Fruit fly (Drosophila melanogaster) whole organism, embryonic: Measurements from ENCODE around the gene Nf-YC.

ENCODE experiments used
- Antp ChIP-seq: fragments of 200-800 bp; sonication (Bioruptor generic); optimal IDR thresholded peaks from 3 replicates; lab custom pipeline; 2016; ENCODE audit warnings: missing biosample characterization, missing genetic modification characterization
- Atf-2 ChIP-seq: fragments of 200-800 bp; sonication (Bioruptor generic); optimal IDR thresholded peaks from 2 replicates; lab custom pipeline; 2016; ENCODE audit warnings: missing biosample characterization, missing genetic modification characterization
- Atf3 ChIP-seq: fragments of 200-800 bp; sonication (Bioruptor generic); optimal IDR thresholded peaks from 3 replicates; lab custom pipeline; 2016; ENCODE audit warnings: missing biosample characterization, missing genetic modification characterization
- B-H1 ChIP-seq: fragments of 200-800 bp; sonication (Bioruptor generic); IDR thresholded peaks from 3 replicates; pipeline ENCODE4 v1.3.6; 2022; ENCODE audit warnings: missing biosample characterization, missing genetic modification characterization
- BtbVII ChIP-seq: fragments of 200-800 bp; sonication (Bioruptor generic); optimal IDR thresholded peaks from 3 replicates; lab custom pipeline; 2017; ENCODE audit warnings: missing biosample characterization, mild to moderate bottlenecking, missing genetic modification characterization
- CG10979 ChIP-seq: fragments of 200-800 bp; sonication (Bioruptor generic); optimal IDR thresholded peaks from 2 replicates; lab custom pipeline; 2018; ENCODE audit warnings: missing biosample characterization, mild to moderate bottlenecking, missing genetic modification characterization, moderate library complexity
- CG11695 ChIP-seq: fragments of 200-800 bp; sonication (Bioruptor generic); IDR thresholded peaks from 3 replicates; pipeline ENCODE4 v1.3.6; 2022; ENCODE audit warnings: missing biosample characterization, missing genetic modification characterization
- CG12769 ChIP-seq: fragments of 200-800 bp; sonication (Bioruptor generic); optimal IDR thresholded peaks from 2 replicates; lab custom pipeline; 2019; ENCODE audit warnings: missing biosample characterization, mild to moderate bottlenecking, missing genetic modification characterization, moderate library complexity
- CG13287 ChIP-seq: fragments of 200-800 bp; sonication (Bioruptor generic); IDR thresholded peaks from 2 replicates; pipeline ENCODE4 v1.3.6; 2022; ENCODE audit warnings: missing biosample characterization, missing genetic modification characterization; ENCODE audit not compliant: partially characterized antibody
- CG15601 ChIP-seq: fragments of 200-800 bp; sonication (Bioruptor generic); optimal IDR thresholded peaks from 3 replicates; lab custom pipeline; 2019; ENCODE audit warnings: missing biosample characterization, mild to moderate bottlenecking, missing genetic modification characterization, moderate library complexity
- CG1602 ChIP-seq: fragments of 200-800 bp; sonication (Bioruptor generic); optimal IDR thresholded peaks from 3 replicates; lab custom pipeline; 2016; ENCODE audit warnings: missing biosample characterization, missing genetic modification characterization
- CG18476 ChIP-seq: fragments of 200-800 bp; sonication (Bioruptor generic); optimal IDR thresholded peaks from 2 replicates; lab custom pipeline; 2016; ENCODE audit warnings: missing biosample characterization, mild to moderate bottlenecking, missing genetic modification characterization
- CG3065 ChIP-seq: fragments of 200-800 bp; sonication (Bioruptor generic); optimal IDR thresholded peaks from 2 replicates; lab custom pipeline; 2016; ENCODE audit warnings: missing biosample characterization, missing genetic modification characterization
- CG31441 ChIP-seq: fragments of 200-800 bp; sonication (Bioruptor generic); IDR thresholded peaks from 2 replicates; pipeline ENCODE4 v1.3.6; 2022; ENCODE audit warnings: missing biosample characterization, missing genetic modification characterization
- CG4404 ChIP-seq: fragments of 200-800 bp; sonication (Bioruptor generic); IDR thresholded peaks from 2 replicates; pipeline ENCODE4 v1.3.6; 2022; ENCODE audit warnings: missing biosample characterization, missing genetic modification characterization
- CG4730 ChIP-seq: fragments of 200-800 bp; sonication (Bioruptor generic); IDR thresholded peaks from 2 replicates; pipeline ENCODE4 v1.3.6; 2022; ENCODE audit warnings: missing biosample characterization, missing genetic modification characterization
- CG4854 ChIP-seq: fragments of 200-800 bp; sonication (Bioruptor generic); optimal IDR thresholded peaks from 2 replicates; lab custom pipeline; 2016; ENCODE audit warnings: missing biosample characterization, missing genetic modification characterization, inconsistent platforms
- CG5953 ChIP-seq: fragments of 200-800 bp; sonication (Bioruptor generic); IDR thresholded peaks from 2 replicates; pipeline ENCODE4 v1.3.6; 2022; ENCODE audit warnings: missing biosample characterization, missing genetic modification characterization
- CG7271 ChIP-seq: fragments of 200-800 bp; sonication (Bioruptor generic); optimal IDR thresholded peaks from 2 replicates; lab custom pipeline; 2018; ENCODE audit warnings: missing biosample characterization, mild to moderate bottlenecking, missing genetic modification characterization, moderate library complexity
- CG7786 ChIP-seq: fragments of 200-800 bp; sonication (Bioruptor generic); optimal IDR thresholded peaks from 2 replicates; lab custom pipeline; 2016; ENCODE audit warnings: missing biosample characterization, missing genetic modification characterization
- CG8388 ChIP-seq: fragments of 200-800 bp; sonication (Bioruptor generic); optimal IDR thresholded peaks from 2 replicates; lab custom pipeline; 2019; ENCODE audit warnings: missing biosample characterization, mild to moderate bottlenecking, missing genetic modification characterization, moderate library complexity
- CoRest ChIP-seq: fragments of 200-800 bp; sonication (Bioruptor generic); optimal IDR thresholded peaks from 3 replicates; lab custom pipeline; 2018; ENCODE audit warnings: missing biosample characterization, mild to moderate bottlenecking, missing genetic modification characterization, moderate library complexity
- D19B ChIP-seq: fragments of 200-800 bp; sonication (Bioruptor generic); optimal IDR thresholded peaks from 2 replicates; lab custom pipeline; 2017; ENCODE audit warnings: missing biosample characterization, mild to moderate bottlenecking, missing genetic modification characterization
- Dip2 ChIP-seq: fragments of 200-800 bp; sonication (Bioruptor generic); IDR thresholded peaks from 2 replicates; pipeline ENCODE4 v1.3.6; 2022; ENCODE audit warnings: missing biosample characterization, missing genetic modification characterization
- ERR ChIP-seq: fragments of 200-800 bp; sonication (Bioruptor generic); optimal IDR thresholded peaks from 2 replicates; lab custom pipeline; 2016; ENCODE audit warnings: missing biosample characterization, missing genetic modification characterization
- Gug ChIP-seq: fragments of 200-800 bp; sonication (Bioruptor generic); IDR thresholded peaks from 4 replicates; pipeline ENCODE4 v1.3.6; 2022; ENCODE audit warnings: missing biosample characterization, missing genetic modification characterization
- HHEX ChIP-seq: fragments of 200-800 bp; sonication (Bioruptor generic); optimal IDR thresholded peaks from 3 replicates; lab custom pipeline; 2017; ENCODE audit warnings: missing biosample characterization, mild to moderate bottlenecking, missing genetic modification characterization, missing genetic modification reagents
- HLHmδ ChIP-seq: fragments of 200-800 bp; sonication (Bioruptor generic); optimal IDR thresholded peaks from 2 replicates; lab custom pipeline; 2018; ENCODE audit warnings: missing biosample characterization, mild to moderate bottlenecking, missing genetic modification characterization, moderate library complexity
- Hr78 ChIP-seq, 2 experiments: fragments of 200-800 bp in 1 of 2; fragments of >200 bp in 1 of 2; sonication (Bioruptor generic) in 1 of 2; optimal IDR thresholded peaks; 2 replicates each; lab custom pipeline; 2017 to 2019; ENCODE audit warnings: missing biosample characterization in 2 of 2, missing genetic modification characterization in 2 of 2, mild to moderate bottlenecking in 1 of 2, moderate library complexity in 1 of 2
- Sry-β ChIP-seq: fragments of 200-800 bp; sonication (Bioruptor generic); optimal IDR thresholded peaks from 2 replicates; lab custom pipeline; 2018; ENCODE audit warnings: missing biosample characterization, mild to moderate bottlenecking, missing genetic modification characterization, moderate library complexity
- Stat92E ChIP-seq, 3 experiments: fragments of >200 bp in 2 of 3; fragments of 200-800 bp in 1 of 3; sonication (Bioruptor generic) in 1 of 3; optimal IDR thresholded peaks; 2 replicates each; lab custom pipeline; 2017 to 2019; ENCODE audit warnings: missing biosample characterization in 3 of 3, missing genetic modification characterization in 3 of 3, mild to moderate bottlenecking in 1 of 3, moderate library complexity in 1 of 3
- amos ChIP-seq: fragments of 200-800 bp; sonication (Bioruptor generic); IDR thresholded peaks from 2 replicates; pipeline ENCODE4 v1.3.6; 2022; ENCODE audit warnings: missing biosample characterization, missing genetic modification characterization; ENCODE audit not compliant: partially characterized antibody
- chinmo ChIP-seq: fragments of 200-800 bp; sonication (Bioruptor generic); IDR thresholded peaks from 4 replicates; pipeline ENCODE4 v1.3.6; 2022; ENCODE audit warnings: missing biosample characterization, missing genetic modification characterization; ENCODE audit not compliant: partially characterized antibody
- crc ChIP-seq: fragments of 200-800 bp; sonication (Bioruptor generic); optimal IDR thresholded peaks from 2 replicates; lab custom pipeline; 2016; ENCODE audit warnings: missing biosample characterization, missing genetic modification characterization
- crol ChIP-seq: fragments of 200-800 bp; sonication (Bioruptor generic); IDR thresholded peaks from 2 replicates; pipeline ENCODE4 v1.3.6; 2022; ENCODE audit warnings: missing biosample characterization, missing genetic modification characterization
- crp ChIP-seq, 2 experiments: fragments of 200-800 bp; sonication (Bioruptor generic); optimal IDR thresholded peaks; 2 replicates in 1 of 2; 3 replicates in 1 of 2; lab custom pipeline; 2017; ENCODE audit warnings: missing biosample characterization in 2 of 2, missing genetic modification characterization in 2 of 2, mild to moderate bottlenecking in 1 of 2, moderate library complexity in 1 of 2
- dimm ChIP-seq: fragments of 200-800 bp; sonication (Bioruptor generic); IDR thresholded peaks from 2 replicates; pipeline ENCODE4 v1.3.6; 2022; ENCODE audit warnings: missing biosample characterization, missing genetic modification characterization
- esg ChIP-seq: fragments of 200-800 bp; sonication (Bioruptor generic); conservative IDR thresholded peaks from 2 replicates; pipeline ENCODE4 v1.3.6; 2022; ENCODE audit warnings: missing biosample characterization, missing genetic modification characterization
- fd64A ChIP-seq: fragments of 200-800 bp; sonication (Bioruptor generic); optimal IDR thresholded peaks from 3 replicates; lab custom pipeline; 2018; ENCODE audit warnings: missing biosample characterization, mild to moderate bottlenecking, missing genetic modification characterization
- jumu ChIP-seq: fragments of 200-800 bp; sonication (Bioruptor generic); optimal IDR thresholded peaks from 3 replicates; lab custom pipeline; 2016; ENCODE audit warnings: missing biosample characterization, missing genetic modification characterization
- nerfin-1 ChIP-seq: fragments of 200-800 bp; sonication (Bioruptor generic); optimal IDR thresholded peaks from 3 replicates; lab custom pipeline; 2019; ENCODE audit warnings: missing biosample characterization, mild to moderate bottlenecking, missing genetic modification characterization, moderate library complexity
- nmo ChIP-seq: fragments of 200-800 bp; sonication (Bioruptor generic); optimal IDR thresholded peaks from 2 replicates; lab custom pipeline; 2018; ENCODE audit warnings: missing biosample characterization, mild to moderate bottlenecking, missing genetic modification characterization, moderate library complexity
- pnt ChIP-seq: fragments of 200-800 bp; sonication (Bioruptor generic); optimal IDR thresholded peaks from 3 replicates; lab custom pipeline; 2016; ENCODE audit warnings: missing biosample characterization, missing genetic modification characterization
- sd ChIP-seq: fragments of 200-800 bp; sonication (Bioruptor generic); optimal IDR thresholded peaks from 3 replicates; lab custom pipeline; 2018; ENCODE audit warnings: missing biosample characterization, mild to moderate bottlenecking, missing genetic modification characterization, moderate library complexity
- tio ChIP-seq: fragments of 200-800 bp; sonication (Bioruptor generic); optimal IDR thresholded peaks from 2 replicates; lab custom pipeline; 2017; ENCODE audit warnings: missing biosample characterization, missing genetic modification characterization, inconsistent platforms
- twi ChIP-seq: fragments of 200-800 bp; optimal IDR thresholded peaks from 2 replicates; lab custom pipeline; 2019; ENCODE audit warnings: missing biosample characterization, mild to moderate bottlenecking, missing genetic modification characterization, moderate library complexity
- vvl ChIP-seq: fragments of 200-800 bp; sonication (Bioruptor generic); IDR thresholded peaks from 2 replicates; pipeline ENCODE4 v1.3.6; 2022; ENCODE audit warnings: missing biosample characterization, missing genetic modification characterization

Gene Nf-YC

DNA sequence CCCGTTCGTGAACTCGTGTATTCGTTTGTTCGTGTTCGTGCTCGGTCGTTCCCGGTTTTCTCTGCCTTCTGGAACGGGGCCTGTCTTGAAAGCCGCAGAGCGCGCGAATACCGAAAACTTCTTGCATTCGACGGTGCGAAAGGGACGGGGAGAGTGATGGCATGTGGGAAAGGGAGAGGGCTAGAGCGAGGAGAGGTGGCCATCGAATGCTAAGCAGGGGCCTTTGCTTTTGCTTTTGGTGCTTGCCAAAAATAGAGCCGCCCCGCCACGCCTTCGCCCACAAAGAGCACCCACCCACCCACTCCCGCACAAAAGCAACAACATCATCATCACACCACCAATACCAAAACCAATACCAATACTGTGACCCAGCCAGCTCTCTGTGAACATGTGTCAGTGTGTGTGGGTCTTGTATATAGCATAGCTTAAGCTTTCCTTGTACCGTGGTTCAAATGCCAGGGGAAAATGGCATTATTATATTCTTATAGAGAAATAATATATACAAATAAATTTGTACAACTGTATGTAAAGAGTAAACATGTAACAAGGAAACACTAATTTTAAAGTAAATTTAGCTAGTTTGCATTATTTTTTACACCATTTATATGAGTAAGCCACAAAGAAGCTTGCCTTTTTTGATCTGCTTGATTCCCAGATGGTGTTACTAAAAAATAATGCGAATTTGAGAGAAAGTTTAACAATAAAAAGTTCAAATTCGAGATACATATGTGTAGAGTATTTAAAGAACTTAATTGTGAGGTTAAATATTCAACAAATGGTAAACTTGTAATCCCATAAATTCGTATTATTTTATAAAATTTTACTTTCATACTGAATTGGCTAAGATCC is 46.7 kb upstream of the Nf-YC start, which contains the start of gene CG14434 (continued):
- no peak for TF ChIP-seq dimm (GFP tag; lab: Robert Waterston, UW)
- peak; percentile 60 for TF ChIP-seq D19B
- no peak for TF ChIP-seq fd64A
- peak; percentile 90 for TF ChIP-seq nmo
- peak; percentile 26 for TF ChIP-seq Antp
- TF ChIP-seq jumu, result peak; percentile 33
- TF ChIP-seq CG7271 (tag; lab: Kevin White, UChicago), result no peak
- TF ChIP-seq CG18476 (GFP tag; lab: Kevin White, UChicago), result peak; percentile 79
- peak; percentile 76 for TF ChIP-seq CG15601 (tag; lab: Kevin White, UChicago)
- peak; percentile 68 for TF ChIP-seq Atf-2 (GFP tag; lab: Kevin White, UChicago)
- TF ChIP-seq Stat92E (GFP tag; optimal IDR thresholded peaks at IDR 0.05; lab: Kevin White, UChicago), result no peak
- TF ChIP-seq Gug, result peak; percentile 49; the same call in 3 of the 4 replicates
- TF ChIP-seq crc, result peak; percentile 57
- peak; percentile 49 for TF ChIP-seq CG4730 (GFP tag; lab: Robert Waterston, UW)
- TF ChIP-seq CG7786, result peak; percentile 45
- TF ChIP-seq amos (GFP tag; lab: Robert Waterston, UW), result 0 out of 2 replicates have a peak, but pooled peaks have one; percentile 6
- peak; percentile 61; the same call in 1 of the 4 replicates for TF ChIP-seq chinmo
- TF ChIP-seq CoRest (tag; lab: Kevin White, UChicago), result peak; percentile 92
- no peak for TF ChIP-seq HLHmδ (GFP tag; lab: Kevin White, UChicago)
- TF ChIP-seq tio (GFP tag; lab: Kevin White, UChicago), result peak; percentile 91
- TF ChIP-seq Hr78 (GFP tag; optimal IDR thresholded peaks at IDR 0.05; lab: Kevin White, UChicago), result peak in 1 of 2 experiments; percentile 47
- TF ChIP-seq Sry-β (GFP tag; lab: Kevin White, UChicago), result peak; percentile 42
- TF ChIP-seq CG13287, result no peak
- TF ChIP-seq CG4404 (GFP tag; lab: Robert Waterston, UW), result peak; percentile 49
- peak; percentile 33 for TF ChIP-seq Atf3 (GFP tag; lab: Kevin White, UChicago)
- TF ChIP-seq crol (GFP tag; lab: Robert Waterston, UW), result peak; percentile 83
- peak; percentile 88 for TF ChIP-seq nerfin-1
- peak in 1 of 2 experiments; percentile 39 for TF ChIP-seq crp (GFP tag; optimal IDR thresholded peaks at IDR 0.05; lab: Kevin White, UChicago)
- peak; percentile 51; the same call in 1 of the 2 replicates for TF ChIP-seq esg
- 0 out of 2 replicates have a peak, but pooled peaks have one; percentile 9 for TF ChIP-seq CG5953 (GFP tag; lab: Robert Waterston, UW)
- TF ChIP-seq sd (tag; lab: Kevin White, UChicago), result peak; percentile 46
- peak; percentile 74 for TF ChIP-seq CG1602 (GFP tag; lab: Kevin White, UChicago)
- peak; percentile 81 for TF ChIP-seq CG8388 (GFP tag; lab: Kevin White, UChicago)
- TF ChIP-seq CG10979 (tag; lab: Kevin White, UChicago), result peak; percentile 87
- TF ChIP-seq CG4854 (GFP tag; lab: Kevin White, UChicago), result peak; percentile 40
- no peak for TF ChIP-seq ERR (GFP tag; lab: Kevin White, UChicago)
- peak; percentile 13; the same call in 2 of the 3 replicates for TF ChIP-seq B-H1 (GFP tag; lab: Robert Waterston, UW)
- TF ChIP-seq vvl, result peak; percentile 38; the same call in 1 of the 2 replicates
- peak; percentile 71 for TF ChIP-seq twi (tag; lab: Kevin White, UChicago)
- TF ChIP-seq CG11695 (GFP tag; lab: Robert Waterston, UW), result peak; percentile 72; the same call in 2 of the 3 replicates
- no peak for TF ChIP-seq Dip2 (GFP tag; lab: Robert Waterston, UW)
- no peak for TF ChIP-seq pnt (GFP tag; lab: Kevin White, UChicago)
- peak; percentile 78 for TF ChIP-seq BtbVII (GFP tag; lab: Kevin White, UChicago)
- TF ChIP-seq CG12769, result peak; percentile 59
- TF ChIP-seq HHEX (GFP tag; lab: Kevin White, UChicago), result peak; percentile 77
- TF ChIP-seq CG3065, result peak; percentile 17
- peak; percentile 86 for TF ChIP-seq CG31441 (GFP tag; lab: Robert Waterston, UW)
